Worm (Caenorhabditis elegans): Measurements from ENCODE around the gene npr-17.

The npr-17 gene

ce11 chrIII:7947677-7948076, 48.6 kb downstream of the npr-17 start:
- no peak for TF ChIP-seq tra-4 (tag; optimal IDR thresholded peaks at IDR 0.05)
- no peak for TF ChIP-seq ceh-13 (GFP tag; optimal IDR thresholded peaks at IDR 0.05)
- no peak for TF ChIP-seq ets-7 (tag; optimal IDR thresholded peaks at IDR 0.05)
- no peak for TF ChIP-seq hnd-1 (tag; optimal IDR thresholded peaks at IDR 0.05)
- TF ChIP-seq sea-1 (GFP tag; conservative IDR thresholded peaks at IDR 0.05) = no peak
- no peak for TF ChIP-seq ceh-36 (tag; optimal IDR thresholded peaks at IDR 0.05)
- no peak for TF ChIP-seq hmbx-1 (tag; optimal IDR thresholded peaks at IDR 0.05)
- no peak for TF ChIP-seq tbx-37 (GFP tag; conservative IDR thresholded peaks at IDR 0.05)
- TF ChIP-seq hmg-4 (GFP tag; optimal IDR thresholded peaks at IDR 0.05) = no peak
- TF ChIP-seq scrt-1 (GFP tag; IDR thresholded peaks at IDR 0.05) = no peak
- no peak for TF ChIP-seq tbx-11 (GFP tag; IDR thresholded peaks at IDR 0.05)
- TF ChIP-seq F13C5.2 (tag; optimal IDR thresholded peaks at IDR 0.05) = no peak
- TF ChIP-seq pes-1 (GFP tag; IDR thresholded peaks at IDR 0.05) = no peak
- no peak for TF ChIP-seq flt-1 (GFP tag; IDR thresholded peaks at IDR 0.05)
- no peak for TF ChIP-seq aly-1 (tag; optimal IDR thresholded peaks at IDR 0.05)

- TF ChIP-seq tbx-37 (GFP tag; conservative IDR thresholded peaks at IDR 0.05) (no peak), hmg-4 (GFP tag; optimal IDR thresholded peaks at IDR 0.05) (no peak), ceh-36 (tag; optimal IDR thresholded peaks at IDR 0.05) (no peak), scrt-1 (GFP tag; IDR thresholded peaks at IDR 0.05) (no peak)
Observed at ce11 chrIII:7946968-7947491, 49.2 kb downstream of the npr-17 start, which contains the start of gene gsto-1. Gene gsto-1 (minus strand): TSS chrIII:7947018.

- no peak for TF ChIP-seq pes-1 (GFP tag; IDR thresholded peaks at IDR 0.05)
- no peak for TF ChIP-seq aly-1 (tag; optimal IDR thresholded peaks at IDR 0.05)
- TF ChIP-seq tbx-11 (GFP tag; IDR thresholded peaks at IDR 0.05) = no peak
- TF ChIP-seq hmbx-1 (tag; optimal IDR thresholded peaks at IDR 0.05) = no peak
- no peak for TF ChIP-seq ama-1 (optimal IDR thresholded peaks at IDR 0.05)
- no peak for TF ChIP-seq tra-4 (tag; optimal IDR thresholded peaks at IDR 0.05)
- no peak for TF ChIP-seq ceh-36 (tag; optimal IDR thresholded peaks at IDR 0.05)
- TF ChIP-seq hnd-1 (tag; optimal IDR thresholded peaks at IDR 0.05) = no peak
- no peak for TF ChIP-seq ets-7 (tag; optimal IDR thresholded peaks at IDR 0.05)
- TF ChIP-seq flt-1 (GFP tag; IDR thresholded peaks at IDR 0.05) = no peak
- TF ChIP-seq B0310.2 (tag; optimal IDR thresholded peaks at IDR 0.05) = no peak
- TF ChIP-seq ceh-13 (GFP tag; optimal IDR thresholded peaks at IDR 0.05) = no peak
- TF ChIP-seq F13C5.2 (tag; optimal IDR thresholded peaks at IDR 0.05) = no peak
- TF ChIP-seq hmg-4 (GFP tag; optimal IDR thresholded peaks at IDR 0.05) = no peak
- no peak for TF ChIP-seq scrt-1 (GFP tag; IDR thresholded peaks at IDR 0.05)
Observed at ce11 chrIII:7941417-7941816, 54.8 kb downstream of the npr-17 start, which contains the start of gene kle-2. Gene kle-2 (plus strand): TSS chrIII:7941717.

- TF ChIP-seq ceh-36 (tag; optimal IDR thresholded peaks at IDR 0.05) (no peak), tra-4 (tag; optimal IDR thresholded peaks at IDR 0.05) (no peak), hmg-4 (GFP tag; optimal IDR thresholded peaks at IDR 0.05) (no peak), hnd-1 (tag; optimal IDR thresholded peaks at IDR 0.05) (no peak), ets-7 (tag; optimal IDR thresholded peaks at IDR 0.05) (no peak), hmbx-1 (tag; optimal IDR thresholded peaks at IDR 0.05) (no peak), ama-1 (optimal IDR thresholded peaks at IDR 0.05) (no peak), scrt-1 (GFP tag; IDR thresholded peaks at IDR 0.05) (no peak), sea-1 (GFP tag; conservative IDR thresholded peaks at IDR 0.05) (no peak)
Observed at ce11 chrIII:7940819-7941218, 55.4 kb downstream of the npr-17 start, which contains the start of gene C29E4.12. Gene C29E4.12 (plus strand): TSS chrIII:7941151.

All from whole organism, early embryonic.